Fruit fly (Drosophila melanogaster) whole organism, embryonic: ENCODE results near the gene yellow-g.
A peak's percentile ranks its signal among the peaks of the same experiment; 100 is the strongest.

ENCODE experiments used
- CG10274 ChIP-seq: fragments of 200-800 bp; sonication (Bioruptor generic); optimal IDR thresholded peaks from 3 replicates; lab custom pipeline; 2017; ENCODE audit warnings: missing biosample characterization, mild to moderate bottlenecking, missing genetic modification characterization
- CG33213 ChIP-seq: fragments of 200-800 bp; sonication (Bioruptor generic); optimal IDR thresholded peaks from 3 replicates; lab custom pipeline; 2016; ENCODE audit warnings: missing biosample characterization, missing genetic modification characterization
- CG5953 ChIP-seq: fragments of 200-800 bp; sonication (Bioruptor generic); IDR thresholded peaks from 2 replicates; pipeline ENCODE4 v1.3.6; 2022; ENCODE audit warnings: missing biosample characterization, missing genetic modification characterization
- CG7786 ChIP-seq: fragments of 200-800 bp; sonication (Bioruptor generic); optimal IDR thresholded peaks from 2 replicates; lab custom pipeline; 2016; ENCODE audit warnings: missing biosample characterization, missing genetic modification characterization
- CG9609 ChIP-seq: fragments of 200-800 bp; sonication (Bioruptor generic); optimal IDR thresholded peaks from 3 replicates; lab custom pipeline; 2016; ENCODE audit warnings: missing biosample characterization, missing genetic modification characterization
- gcm2 ChIP-seq: fragments of 200-800 bp; sonication (Bioruptor generic); optimal IDR thresholded peaks from 2 replicates; lab custom pipeline; 2016; ENCODE audit warnings: missing biosample characterization, missing genetic modification characterization
- gro ChIP-seq: fragments of 200-800 bp; sonication (Bioruptor generic); optimal IDR thresholded peaks from 2 replicates; lab custom pipeline; 2016; ENCODE audit warnings: missing biosample characterization, missing genetic modification characterization
- hbn ChIP-seq: fragments of 200-800 bp; sonication (Bioruptor generic); IDR thresholded peaks from 2 replicates; pipeline ENCODE4 v1.3.6; 2022; ENCODE audit warnings: missing biosample characterization, missing genetic modification characterization; ENCODE audit not compliant: partially characterized antibody
- pan ChIP-seq, 4 experiments: fragments of >200 bp in 3 of 4; fragments of 200-800 bp in 1 of 4; sonication (Bioruptor generic) in 1 of 4; optimal IDR thresholded peaks in 3 of 4; IDR thresholded peaks in 1 of 4; 2 replicates each; pipeline versions ENCODE4 v1.3.6 to Lab custom; 2017 to 2022; ENCODE audit warnings: missing biosample characterization in 2 of 4, missing genetic modification characterization in 2 of 4, mixed read lengths in 1 of 4
- stc ChIP-seq: fragments of 200-800 bp; sonication (Bioruptor generic); IDR thresholded peaks from 2 replicates; pipeline ENCODE4 v1.3.6; 2022; ENCODE audit warnings: missing biosample characterization, missing genetic modification characterization

dm6 chr3L:2237543-2238233 is 34.9 kb downstream of the yellow-g start, which contains the start of gene ACXD:
- no peak for TF ChIP-seq gcm2 (GFP tag; lab: Kevin White, UChicago)
- TF ChIP-seq CG5953 (GFP tag; lab: Robert Waterston, UW): no peak
- no peak for TF ChIP-seq CG33213 (GFP tag; lab: Kevin White, UChicago)
- TF ChIP-seq stc (GFP tag; lab: Robert Waterston, UW): no peak
- no peak for TF ChIP-seq hbn
- no peak for TF ChIP-seq CG7786
- no peak for TF ChIP-seq CG10274 (GFP tag; lab: Kevin White, UChicago)
- TF ChIP-seq gro (GFP tag; lab: Kevin White, UChicago): no peak
- no peak for TF ChIP-seq pan (optimal IDR thresholded peaks at IDR 0.05; lab: Kevin White, UChicago)
- TF ChIP-seq pan (GFP tag; optimal IDR thresholded peaks at IDR 0.05 in 1 of 2, IDR thresholded peaks at IDR 0.05 in 1 of 2): peak in 1 of 2 experiments; percentile 32
- TF ChIP-seq CG9609 (GFP tag; lab: Kevin White, UChicago): no peak
